Worm (Caenorhabditis elegans): ENCODE data around the gene T20D4.3.

ce11 chrV:3444777-3445089, 26.7 kb downstream of the T20D4.3 start, which contains the start of gene cfz-2:
- TF ChIP-seq nhr-11 (tag; optimal IDR thresholded peaks at IDR 0.05) (no peak), skn-1 (tag; optimal IDR thresholded peaks at IDR 0.05) (no peak), gmeb-1 (tag; optimal IDR thresholded peaks at IDR 0.05) (no peak), nhr-21 (tag; optimal IDR thresholded peaks at IDR 0.05) (no peak), snpc-4 (tag; optimal IDR thresholded peaks at IDR 0.05) (no peak), ama-1 (optimal IDR thresholded peaks at IDR 0.05) (no peak), mab-5 (tag; optimal IDR thresholded peaks at IDR 0.05) (no peak), egl-27 (tag; optimal IDR thresholded peaks at IDR 0.05) (no peak), lin-39 (tag; optimal IDR thresholded peaks at IDR 0.05) (no peak), unc-39 (tag; optimal IDR thresholded peaks at IDR 0.05) (no peak), F13H6.1 (tag; optimal IDR thresholded peaks at IDR 0.05) (peak; percentile 29), nhr-237 (tag; optimal IDR thresholded peaks at IDR 0.05) (no peak), lsy-2 (tag; optimal IDR thresholded peaks at IDR 0.05) (no peak)

Data from whole organism, L2 larva.